Worm (Caenorhabditis elegans): ENCODE measurements around the gene T16G1.3.
A peak's percentile ranks its signal among the peaks of the same experiment; 100 is the strongest.

T16G1.3 gene

ce11 chrV:12905074-12905473 lies 39.1 kb downstream of the T16G1.3 start, which contains the start of gene ttr-28:
TSS of gene ttr-28 (minus strand) at chrV:12905174.
- TF ChIP-seq che-1 (tag; optimal IDR thresholded peaks at IDR 0.05) (no peak), ref-2 (tag; optimal IDR thresholded peaks at IDR 0.05) (no peak), C08G9.2 (tag; optimal IDR thresholded peaks at IDR 0.05) (no peak), Y22D7AL.16 (tag; optimal IDR thresholded peaks at IDR 0.05) (no peak)

- TF ChIP-seq ets-4 (tag; optimal IDR thresholded peaks at IDR 0.05): no peak
- TF ChIP-seq nhr-232 (tag; optimal IDR thresholded peaks at IDR 0.05): no peak
- TF ChIP-seq pros-1 (tag; optimal IDR thresholded peaks at IDR 0.05): no peak
- no peak for TF ChIP-seq eyg-1 (tag; optimal IDR thresholded peaks at IDR 0.05)
- TF ChIP-seq mec-3 (tag; optimal IDR thresholded peaks at IDR 0.05; ENCODE audit: borderline replicate concordance): no peak
- TF ChIP-seq elt-2 (tag; optimal IDR thresholded peaks at IDR 0.05): no peak
- TF ChIP-seq ceh-14 (tag; optimal IDR thresholded peaks at IDR 0.05): no peak
- no peak for TF ChIP-seq pqm-1 (tag; optimal IDR thresholded peaks at IDR 0.05)
- no peak for TF ChIP-seq ttx-3 (tag; optimal IDR thresholded peaks at IDR 0.05)
- TF ChIP-seq hlh-6 (tag; optimal IDR thresholded peaks at IDR 0.05): no peak
- no peak for TF ChIP-seq nfya-1 (tag; optimal IDR thresholded peaks at IDR 0.05)
- no peak for TF ChIP-seq odd-2 (tag; optimal IDR thresholded peaks at IDR 0.05)
- no peak for TF ChIP-seq sox-4 (tag; optimal IDR thresholded peaks at IDR 0.05)
- TF ChIP-seq unc-55 (GFP tag; optimal IDR thresholded peaks at IDR 0.05): no peak
Observed at ce11 chrV:12904054-12904453, 40.1 kb downstream of the T16G1.3 start, which contains the start of gene ttr-27. TSS of gene ttr-27 (minus strand) at chrV:12904098.

ce11 chrV:12901301-12901700 lies 42.8 kb downstream of the T16G1.3 start:
- TF ChIP-seq unc-42 (tag; optimal IDR thresholded peaks at IDR 0.05) (peak; percentile 95), F13H6.1 (tag; optimal IDR thresholded peaks at IDR 0.05) (no peak)

ce11 chrV:12898583-12899232 lies 45.4 kb downstream of the T16G1.3 start:
- TF ChIP-seq ceh-19 (GFP tag; optimal IDR thresholded peaks at IDR 0.05) (peak; percentile 40), ceh-34 (tag; optimal IDR thresholded peaks at IDR 0.05) (peak; percentile 47), hlh-30 (tag; optimal IDR thresholded peaks at IDR 0.05; ENCODE audit: insufficient read depth) (no peak)

ce11 chrV:12897338-12897737 lies 46.8 kb downstream of the T16G1.3 start:
- TF ChIP-seq K09A11.1 (tag; optimal IDR thresholded peaks at IDR 0.05; ENCODE audit: insufficient read depth): no peak
- no peak for TF ChIP-seq sox-2 (GFP tag; IDR thresholded peaks at IDR 0.05)
- TF ChIP-seq lim-6 (tag; optimal IDR thresholded peaks at IDR 0.05): no peak
- peak; percentile 55 for TF ChIP-seq pax-1 (tag; optimal IDR thresholded peaks at IDR 0.05)
- peak; percentile 64 for TF ChIP-seq ceh-31 (tag; optimal IDR thresholded peaks at IDR 0.05)
- peak; percentile 27 for TF ChIP-seq tbx-2 (tag; optimal IDR thresholded peaks at IDR 0.05)
- no peak for TF ChIP-seq ceh-2 (tag; optimal IDR thresholded peaks at IDR 0.05)
- no peak for TF ChIP-seq ceh-45 (GFP tag; IDR thresholded peaks at IDR 0.05)
- TF ChIP-seq pha-2 (tag; optimal IDR thresholded peaks at IDR 0.05): no peak
- TF ChIP-seq ceh-24 (tag; optimal IDR thresholded peaks at IDR 0.05): no peak
- TF ChIP-seq ets-4 (tag; optimal IDR thresholded peaks at IDR 0.05): no peak
- no peak for TF ChIP-seq hlh-30 (tag; optimal IDR thresholded peaks at IDR 0.05; ENCODE audit: insufficient read depth)
- no peak for TF ChIP-seq ceh-14 (tag; optimal IDR thresholded peaks at IDR 0.05)
- TF ChIP-seq unc-42 (tag; optimal IDR thresholded peaks at IDR 0.05): peak; percentile 92
- no peak for TF ChIP-seq ref-2 (tag; optimal IDR thresholded peaks at IDR 0.05)
- no peak for TF ChIP-seq ceh-19 (GFP tag; optimal IDR thresholded peaks at IDR 0.05)
- no peak for TF ChIP-seq ceh-30 (tag; optimal IDR thresholded peaks at IDR 0.05)
- TF ChIP-seq sdc-2 (tag; optimal IDR thresholded peaks at IDR 0.05): no peak
- no peak for TF ChIP-seq ceh-6 (GFP tag; optimal IDR thresholded peaks at IDR 0.05)
- no peak for TF ChIP-seq dve-1 (tag; optimal IDR thresholded peaks at IDR 0.05)
- TF ChIP-seq ama-1 (optimal IDR thresholded peaks at IDR 0.05): no peak
- no peak for TF ChIP-seq mec-3 (tag; optimal IDR thresholded peaks at IDR 0.05; ENCODE audit: borderline replicate concordance)
- TF ChIP-seq hlh-8 (tag; optimal IDR thresholded peaks at IDR 0.05): no peak

Measured in whole organism, late embryonic.